Worm (Caenorhabditis elegans): ENCODE results near the gene nspe-2.

Gene nspe-2

DNA sequence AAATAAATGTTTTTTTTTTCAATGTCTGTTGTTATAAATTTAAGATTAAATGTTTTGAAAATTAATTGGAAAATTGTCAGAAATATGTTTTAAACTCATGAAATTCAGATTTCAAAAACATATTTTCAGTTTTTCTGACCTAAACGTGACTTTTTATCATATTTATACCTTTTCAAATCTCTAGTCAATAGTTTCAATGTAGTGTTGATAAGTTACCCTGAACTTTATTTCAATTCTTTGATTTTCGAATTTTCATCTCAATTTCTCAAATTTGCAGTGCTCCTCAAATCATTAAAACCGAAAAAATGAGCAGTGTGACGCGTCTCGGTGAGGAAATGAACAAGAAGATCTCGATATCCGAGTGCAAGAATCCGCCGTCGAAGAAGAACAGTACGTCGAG lies 35.3 kb upstream of the nspe-2 start, which contains the start of gene rgs-4:
Gene rgs-4 (plus strand): TSS at position 301 of the 400 bp plus-strand sequence.
- TF ChIP-seq ztf-29 (GFP tag; IDR thresholded peaks at IDR 0.05) = no peak

ce11 chrII:12651208-12651607 lies 32.0 kb upstream of the nspe-2 start:
- peak; percentile 57; the same call in 1 of the 2 replicates for TF ChIP-seq tab-1 (GFP tag; IDR thresholded peaks at IDR 0.05)
- 0 out of 2 replicates have a peak, but pooled peaks have one; percentile 35 for TF ChIP-seq klf-2 (GFP tag; conservative IDR thresholded peaks at IDR 0.05)

- TF ChIP-seq ztf-23 (GFP tag; IDR thresholded peaks at IDR 0.05) (no peak), flt-1 (GFP tag; IDR thresholded peaks at IDR 0.05) (no peak), klf-2 (GFP tag; conservative IDR thresholded peaks at IDR 0.05) (no peak), ztf-29 (GFP tag; IDR thresholded peaks at IDR 0.05) (no peak), cog-1 (tag; optimal IDR thresholded peaks at IDR 0.05) (no peak), med-1 (GFP tag; optimal IDR thresholded peaks at IDR 0.05; ENCODE audit: insufficient read depth) (no peak), ref-1 (GFP tag; conservative IDR thresholded peaks at IDR 0.05) (no peak), T22C8.4 (GFP tag; IDR thresholded peaks at IDR 0.05) (no peak), tab-1 (GFP tag; IDR thresholded peaks at IDR 0.05) (no peak)
Measured at ce11 chrII:12640370-12640769, 21.2 kb upstream of the nspe-2 start, which contains the start of gene nhr-235. nhr-235 (plus strand) TSS chrII:12640670.

- no peak for TF ChIP-seq ztf-29 (GFP tag; IDR thresholded peaks at IDR 0.05)
- no peak for TF ChIP-seq T22C8.4 (GFP tag; IDR thresholded peaks at IDR 0.05)
- TF ChIP-seq ztf-23 (GFP tag; IDR thresholded peaks at IDR 0.05) = no peak
Measured at ce11 chrII:12636602-12637001, 17.4 kb upstream of the nspe-2 start, which contains the start of gene nhr-234. nhr-234 (plus strand) TSS chrII:12636678.

DNA sequence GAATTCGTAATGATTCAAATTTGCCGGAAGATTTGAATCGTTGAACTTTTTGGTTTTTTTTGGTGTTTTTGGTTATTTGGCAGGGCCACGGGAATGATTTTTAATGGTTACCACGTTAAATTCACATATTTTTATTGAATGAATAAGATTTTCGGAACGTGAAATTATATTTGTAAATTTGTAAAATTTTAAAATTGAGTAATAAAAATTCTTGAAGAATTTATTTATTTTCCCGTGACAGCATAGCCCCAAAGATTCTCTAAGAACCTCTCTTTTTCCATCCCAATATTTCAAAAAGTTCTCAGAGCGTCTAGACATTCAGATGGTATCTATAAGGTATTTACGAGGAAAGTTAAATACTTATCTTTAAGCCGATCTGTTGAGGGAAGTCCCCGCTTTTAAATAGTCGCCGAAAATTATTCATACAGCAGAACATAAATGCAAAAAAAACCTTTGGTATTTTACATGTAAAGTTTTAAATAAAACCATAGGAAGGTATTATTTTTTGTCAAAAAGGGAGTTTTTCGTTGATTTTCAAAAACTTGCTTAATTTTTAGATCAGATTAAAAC lies 15.6 kb upstream of the nspe-2 start, which contains the start of gene Y38E10A.17:
Gene Y38E10A.17 (minus strand): TSS at position 51 of the 570 bp plus-strand sequence.
- TF ChIP-seq cog-1 (tag; optimal IDR thresholded peaks at IDR 0.05) (no peak), med-1 (GFP tag; optimal IDR thresholded peaks at IDR 0.05; ENCODE audit: insufficient read depth) (no peak), flt-1 (GFP tag; IDR thresholded peaks at IDR 0.05) (no peak), T22C8.4 (GFP tag; IDR thresholded peaks at IDR 0.05) (no peak), ref-1 (GFP tag; conservative IDR thresholded peaks at IDR 0.05) (no peak), ztf-23 (GFP tag; IDR thresholded peaks at IDR 0.05) (no peak), klf-2 (GFP tag; conservative IDR thresholded peaks at IDR 0.05) (no peak), ztf-29 (GFP tag; IDR thresholded peaks at IDR 0.05) (no peak), tab-1 (GFP tag; IDR thresholded peaks at IDR 0.05) (no peak)

DNA sequence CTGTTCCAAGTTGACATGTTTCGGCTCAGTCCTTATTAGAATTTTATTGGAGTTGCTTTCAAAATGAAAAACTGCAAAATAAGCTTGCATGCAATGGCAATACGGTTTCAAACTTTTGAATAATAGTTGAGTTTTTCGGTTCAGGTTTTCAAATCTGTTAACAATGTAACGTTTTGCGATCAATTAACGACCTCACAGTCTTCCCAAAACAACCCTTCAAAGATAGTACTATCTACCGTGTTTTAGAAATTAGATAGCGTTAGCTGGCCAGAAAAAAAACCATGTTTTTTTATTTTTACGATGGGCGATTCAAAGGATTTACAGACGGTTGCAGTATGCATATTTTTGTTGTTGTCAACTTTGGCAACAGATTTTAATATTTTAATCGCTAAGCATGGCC lies 11.7 kb upstream of the nspe-2 start, which contains the start of gene Y38E10A.34:
Gene Y38E10A.34 (plus strand): TSS at position 301 of the 400 bp plus-strand sequence.
- TF ChIP-seq med-1 (GFP tag; optimal IDR thresholded peaks at IDR 0.05; ENCODE audit: insufficient read depth) = no peak
- TF ChIP-seq T22C8.4 (GFP tag; IDR thresholded peaks at IDR 0.05) = no peak
- TF ChIP-seq ref-1 (GFP tag; conservative IDR thresholded peaks at IDR 0.05) = no peak
- TF ChIP-seq tab-1 (GFP tag; IDR thresholded peaks at IDR 0.05) = no peak
- no peak for TF ChIP-seq flt-1 (GFP tag; IDR thresholded peaks at IDR 0.05)
- no peak for TF ChIP-seq ztf-29 (GFP tag; IDR thresholded peaks at IDR 0.05)
- TF ChIP-seq ztf-23 (GFP tag; IDR thresholded peaks at IDR 0.05) = no peak
- no peak for TF ChIP-seq cog-1 (tag; optimal IDR thresholded peaks at IDR 0.05)
- no peak for TF ChIP-seq klf-2 (GFP tag; conservative IDR thresholded peaks at IDR 0.05)

DNA sequence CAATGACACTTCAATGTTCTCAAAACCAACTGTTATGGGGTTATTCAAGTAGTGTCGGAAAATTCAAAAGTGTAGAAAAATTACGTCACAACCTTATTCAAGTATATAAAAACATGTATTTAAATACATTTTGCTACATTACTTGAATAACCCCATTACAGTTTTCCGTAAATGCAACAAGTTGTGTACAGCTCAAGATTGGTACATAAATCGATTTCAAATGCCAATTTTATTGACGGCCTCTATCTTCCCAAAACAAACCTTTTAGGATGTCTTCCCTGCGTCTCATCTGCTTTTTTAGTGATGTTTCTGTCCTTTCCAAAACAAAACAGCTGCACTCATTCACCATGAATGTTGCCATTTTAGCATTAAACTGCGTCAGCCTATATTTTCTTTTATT lies 10.2 kb upstream of the nspe-2 start, which contains the start of gene Y38E10A.28:
Gene Y38E10A.28 (plus strand): TSS at position 301 of the 400 bp plus-strand sequence.
- no peak for TF ChIP-seq med-1 (GFP tag; optimal IDR thresholded peaks at IDR 0.05; ENCODE audit: insufficient read depth)
- no peak for TF ChIP-seq tab-1 (GFP tag; IDR thresholded peaks at IDR 0.05)
- TF ChIP-seq klf-2 (GFP tag; conservative IDR thresholded peaks at IDR 0.05) = no peak
- TF ChIP-seq ztf-23 (GFP tag; IDR thresholded peaks at IDR 0.05) = no peak
- TF ChIP-seq flt-1 (GFP tag; IDR thresholded peaks at IDR 0.05) = no peak
- no peak for TF ChIP-seq cog-1 (tag; optimal IDR thresholded peaks at IDR 0.05)
- TF ChIP-seq ztf-29 (GFP tag; IDR thresholded peaks at IDR 0.05) = no peak
- no peak for TF ChIP-seq T22C8.4 (GFP tag; IDR thresholded peaks at IDR 0.05)
- no peak for TF ChIP-seq ref-1 (GFP tag; conservative IDR thresholded peaks at IDR 0.05)

DNA sequence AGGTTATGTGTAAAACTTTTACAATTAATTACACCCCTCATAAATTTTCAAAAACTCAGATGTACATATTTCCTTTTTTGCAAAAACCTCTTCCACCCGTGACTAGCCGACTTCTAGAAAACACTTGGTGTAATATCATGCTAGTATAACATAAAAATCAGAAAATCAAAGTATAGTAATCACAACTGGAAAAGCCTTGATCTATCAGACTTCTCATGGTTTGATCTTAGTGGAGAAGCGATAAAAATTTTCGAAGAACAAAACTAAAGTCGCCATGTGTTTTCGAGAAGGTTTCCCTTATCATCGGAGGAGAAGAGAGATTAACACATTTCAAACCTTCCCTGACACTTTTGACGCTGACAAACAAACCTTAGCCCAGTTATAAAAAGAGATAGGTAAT lies 9.4 kb upstream of the nspe-2 start, which contains the start of gene nspe-5:
Gene nspe-5 (plus strand): TSS at position 301 of the 400 bp plus-strand sequence.
- TF ChIP-seq klf-2 (GFP tag; conservative IDR thresholded peaks at IDR 0.05) (no peak), ztf-23 (GFP tag; IDR thresholded peaks at IDR 0.05) (no peak), med-1 (GFP tag; optimal IDR thresholded peaks at IDR 0.05; ENCODE audit: insufficient read depth) (no peak), T22C8.4 (GFP tag; IDR thresholded peaks at IDR 0.05) (no peak), ref-1 (GFP tag; conservative IDR thresholded peaks at IDR 0.05) (no peak), flt-1 (GFP tag; IDR thresholded peaks at IDR 0.05) (no peak)

DNA sequence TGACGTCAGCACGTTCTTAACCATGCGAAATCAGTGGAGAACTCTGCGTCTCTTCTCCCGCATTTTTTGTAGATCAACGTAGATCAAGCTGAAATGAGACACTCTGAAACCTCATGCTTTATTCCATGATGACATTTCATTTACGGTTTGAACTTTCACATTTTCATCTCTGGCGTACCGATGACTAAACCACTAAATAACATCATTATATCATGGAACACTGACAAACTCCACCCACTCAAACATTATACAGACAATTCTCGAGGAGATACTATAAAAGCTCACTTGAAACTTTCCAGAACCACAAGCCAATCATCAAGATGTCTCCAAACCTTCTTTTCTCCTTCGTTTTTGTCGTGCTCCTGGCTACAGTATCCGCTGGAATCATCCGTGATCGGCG lies 7.7 kb upstream of the nspe-2 start, which contains the start of gene nspe-7:
Gene nspe-7 (plus strand): TSS at position 301 of the 400 bp plus-strand sequence.
- TF ChIP-seq ztf-23 (GFP tag; IDR thresholded peaks at IDR 0.05) (no peak), cog-1 (tag; optimal IDR thresholded peaks at IDR 0.05) (no peak), med-1 (GFP tag; optimal IDR thresholded peaks at IDR 0.05; ENCODE audit: insufficient read depth) (no peak), tab-1 (GFP tag; IDR thresholded peaks at IDR 0.05) (no peak), flt-1 (GFP tag; IDR thresholded peaks at IDR 0.05) (no peak), ref-1 (GFP tag; conservative IDR thresholded peaks at IDR 0.05) (no peak), ztf-29 (GFP tag; IDR thresholded peaks at IDR 0.05) (no peak), T22C8.4 (GFP tag; IDR thresholded peaks at IDR 0.05) (no peak), klf-2 (GFP tag; conservative IDR thresholded peaks at IDR 0.05) (no peak)

ce11 chrII:12626120-12626624 lies 7.0 kb upstream of the nspe-2 start:
- TF ChIP-seq ztf-23 (GFP tag; IDR thresholded peaks at IDR 0.05) = no peak
- TF ChIP-seq ztf-29 (GFP tag; IDR thresholded peaks at IDR 0.05) = no peak
- TF ChIP-seq cog-1 (tag; optimal IDR thresholded peaks at IDR 0.05) = no peak
- TF ChIP-seq klf-2 (GFP tag; conservative IDR thresholded peaks at IDR 0.05) = no peak
- TF ChIP-seq tab-1 (GFP tag; IDR thresholded peaks at IDR 0.05) = no peak
- TF ChIP-seq T22C8.4 (GFP tag; IDR thresholded peaks at IDR 0.05) = no peak
- TF ChIP-seq ref-1 (GFP tag; conservative IDR thresholded peaks at IDR 0.05) = no peak
- no peak for TF ChIP-seq med-1 (GFP tag; optimal IDR thresholded peaks at IDR 0.05; ENCODE audit: insufficient read depth)
- TF ChIP-seq flt-1 (GFP tag; IDR thresholded peaks at IDR 0.05) = no peak

Measured in whole organism, midembryonic.